Fruit fly (Drosophila melanogaster) whole organism, embryonic: ENCODE data around the gene gry.

Experiments
- Abd-B ChIP-seq: fragments of 200-800 bp; sonication (Bioruptor generic); optimal IDR thresholded peaks from 2 replicates; lab custom pipeline; 2018; ENCODE audit warnings: missing biosample characterization, mild to moderate bottlenecking, missing genetic modification characterization, moderate library complexity
- Atf3 ChIP-seq: fragments of 200-800 bp; sonication (Bioruptor generic); optimal IDR thresholded peaks from 3 replicates; lab custom pipeline; 2016; ENCODE audit warnings: missing biosample characterization, missing genetic modification characterization
- B-H2 ChIP-seq: fragments of 200-800 bp; sonication (Bioruptor generic); optimal IDR thresholded peaks from 2 replicates; lab custom pipeline; 2018; ENCODE audit warnings: missing biosample characterization, mild to moderate bottlenecking, missing genetic modification characterization
- Bteb2 ChIP-seq: fragments of 200-800 bp; sonication (Bioruptor generic); optimal IDR thresholded peaks from 2 replicates; lab custom pipeline; 2016; ENCODE audit warnings: missing biosample characterization, missing genetic modification characterization
- CG12155 ChIP-seq: fragments of 200-800 bp; sonication (Bioruptor generic); optimal IDR thresholded peaks from 3 replicates; lab custom pipeline; 2016; ENCODE audit warnings: missing biosample characterization, missing genetic modification characterization
- CG13424 ChIP-seq: fragments of 200-800 bp; sonication (Bioruptor generic); optimal IDR thresholded peaks from 2 replicates; lab custom pipeline; 2019; ENCODE audit warnings: missing biosample characterization, mild to moderate bottlenecking, missing genetic modification characterization, moderate library complexity
- CG13624 ChIP-seq: fragments of 200-800 bp; sonication (Bioruptor generic); optimal IDR thresholded peaks from 2 replicates; lab custom pipeline; 2016; ENCODE audit warnings: missing biosample characterization, missing genetic modification characterization
- CG14014 ChIP-seq: fragments of 200-800 bp; sonication (Bioruptor generic); IDR thresholded peaks from 2 replicates; pipeline ENCODE4 v1.3.6; 2022; ENCODE audit warnings: missing biosample characterization, missing genetic modification characterization
- CG15011 ChIP-seq: fragments of 200-800 bp; sonication (Bioruptor generic); optimal IDR thresholded peaks from 3 replicates; lab custom pipeline; 2018; ENCODE audit warnings: missing biosample characterization, mild to moderate bottlenecking, missing genetic modification characterization
- CG18476 ChIP-seq: fragments of 200-800 bp; sonication (Bioruptor generic); optimal IDR thresholded peaks from 2 replicates; lab custom pipeline; 2016; ENCODE audit warnings: missing biosample characterization, mild to moderate bottlenecking, missing genetic modification characterization
- CG31224 ChIP-seq: fragments of 200-800 bp; sonication (Bioruptor generic); IDR thresholded peaks from 2 replicates; pipeline ENCODE4 v1.3.6; 2022; ENCODE audit warnings: missing biosample characterization, missing genetic modification characterization
- CG32532 ChIP-seq: fragments of 200-800 bp; sonication (Bioruptor generic); IDR thresholded peaks from 2 replicates; pipeline ENCODE4 v1.3.6; 2022; ENCODE audit warnings: missing biosample characterization, missing genetic modification characterization
- CG32772 ChIP-seq: fragments of 200-800 bp; sonication (Bioruptor generic); IDR thresholded peaks from 2 replicates; pipeline ENCODE4 v1.3.6; 2022; ENCODE audit warnings: missing biosample characterization, missing genetic modification characterization
- CG3407 ChIP-seq: fragments of 200-800 bp; sonication (Bioruptor generic); optimal IDR thresholded peaks from 2 replicates; lab custom pipeline; 2018; ENCODE audit warnings: missing biosample characterization, mild to moderate bottlenecking, missing genetic modification characterization
- CG4617 ChIP-seq: fragments of 200-800 bp; sonication (Bioruptor generic); optimal IDR thresholded peaks from 3 replicates; lab custom pipeline; 2016; ENCODE audit warnings: missing biosample characterization, missing genetic modification characterization, borderline replicate concordance
- CG4730 ChIP-seq: fragments of 200-800 bp; sonication (Bioruptor generic); IDR thresholded peaks from 2 replicates; pipeline ENCODE4 v1.3.6; 2022; ENCODE audit warnings: missing biosample characterization, missing genetic modification characterization
- CG6254 ChIP-seq: fragments of 200-800 bp; sonication (Bioruptor generic); optimal IDR thresholded peaks from 3 replicates; lab custom pipeline; 2017; ENCODE audit warnings: mild to moderate bottlenecking, missing biosample characterization, missing genetic modification reagents, missing genetic modification characterization
- CG7357 ChIP-seq: fragments of 200-800 bp; sonication (Bioruptor generic); IDR thresholded peaks from 3 replicates; pipeline ENCODE4 v1.3.6; 2022; ENCODE audit warnings: missing biosample characterization, missing genetic modification characterization
- CG7839 ChIP-seq: fragments of 200-800 bp; sonication (Bioruptor generic); optimal IDR thresholded peaks from 3 replicates; lab custom pipeline; 2018; ENCODE audit warnings: missing biosample characterization, mild to moderate bottlenecking, missing genetic modification characterization, moderate library complexity
- CG7963 ChIP-seq: fragments of 200-800 bp; sonication (Bioruptor generic); IDR thresholded peaks from 3 replicates; pipeline ENCODE4 v1.3.6; 2022; ENCODE audit warnings: missing biosample characterization, missing genetic modification characterization; ENCODE audit not compliant: partially characterized antibody
- CG8478 ChIP-seq: fragments of >200 bp; optimal IDR thresholded peaks from 2 replicates; lab custom pipeline; 2018
- CG8765 ChIP-seq: fragments of 200-800 bp; sonication (Bioruptor generic); IDR thresholded peaks from 2 replicates; pipeline ENCODE4 v1.3.6; 2022; ENCODE audit warnings: missing biosample characterization, missing genetic modification characterization
- CG8944 ChIP-seq: fragments of 200-800 bp; sonication (Bioruptor generic); optimal IDR thresholded peaks from 3 replicates; lab custom pipeline; 2016; ENCODE audit warnings: missing biosample characterization, missing genetic modification characterization
- CG9215 ChIP-seq: fragments of 200-800 bp; sonication (Bioruptor generic); IDR thresholded peaks from 2 replicates; pipeline ENCODE4 v1.3.6; 2022; ENCODE audit warnings: missing biosample characterization, missing genetic modification characterization
- CG9727 ChIP-seq: fragments of 200-800 bp; sonication (Bioruptor generic); optimal IDR thresholded peaks from 3 replicates; lab custom pipeline; 2017; ENCODE audit warnings: missing biosample characterization, mild to moderate bottlenecking, missing genetic modification characterization
- CG9932 ChIP-seq: fragments of 200-800 bp; sonication (Bioruptor generic); IDR thresholded peaks from 2 replicates; pipeline ENCODE4 v1.3.6; 2022; ENCODE audit warnings: missing biosample characterization, missing genetic modification characterization
- Dfd ChIP-seq, 2 experiments: fragments of >200 bp; optimal IDR thresholded peaks; 2 replicates each; lab custom pipeline; 2017; ENCODE audit warnings: missing biosample characterization in 2 of 2, missing genetic modification characterization in 2 of 2
- H15 ChIP-seq: fragments of 200-800 bp; sonication (Bioruptor generic); IDR thresholded peaks from 3 replicates; pipeline ENCODE4 v1.3.6; 2022; ENCODE audit warnings: missing biosample characterization, missing genetic modification characterization
- HLH54F ChIP-seq: fragments of 200-800 bp; sonication (Bioruptor generic); optimal IDR thresholded peaks from 3 replicates; lab custom pipeline; 2016; ENCODE audit warnings: missing biosample characterization, missing genetic modification characterization
- Hey ChIP-seq: fragments of 200-800 bp; sonication (Bioruptor generic); optimal IDR thresholded peaks from 3 replicates; lab custom pipeline; 2018; ENCODE audit warnings: missing biosample characterization, mild to moderate bottlenecking, missing genetic modification characterization
- Lim3 ChIP-seq: fragments of 200-800 bp; sonication (Bioruptor generic); IDR thresholded peaks from 2 replicates; pipeline ENCODE4 v1.3.6; 2022; ENCODE audit warnings: missing biosample characterization, missing genetic modification characterization
- NC2α ChIP-seq: fragments of 200-800 bp; sonication (Bioruptor generic); optimal IDR thresholded peaks from 2 replicates; lab custom pipeline; 2016; ENCODE audit warnings: missing biosample characterization, missing genetic modification characterization
- NFAT ChIP-seq: fragments of 200-800 bp; sonication (Bioruptor generic); IDR thresholded peaks from 2 replicates; pipeline ENCODE4 v1.3.6; 2022; ENCODE audit warnings: missing biosample characterization, missing genetic modification characterization
- Side ChIP-seq: fragments of 200-800 bp; sonication (Bioruptor generic); optimal IDR thresholded peaks from 2 replicates; lab custom pipeline; 2016; ENCODE audit warnings: missing biosample characterization, missing genetic modification characterization
- Xrp1 ChIP-seq: fragments of 200-800 bp; sonication (Bioruptor generic); IDR thresholded peaks from 2 replicates; pipeline ENCODE4 v1.3.6; 2022; ENCODE audit warnings: missing biosample characterization, missing genetic modification characterization
- YL-1 ChIP-seq: fragments of 200-800 bp; sonication (Bioruptor generic); optimal IDR thresholded peaks from 3 replicates; lab custom pipeline; 2017; ENCODE audit warnings: missing biosample characterization, mild to moderate bottlenecking, missing genetic modification characterization
- aop ChIP-seq: fragments of 200-800 bp; sonication (Bioruptor generic); IDR thresholded peaks from 2 replicates; pipeline ENCODE4 v1.3.6; 2022; ENCODE audit warnings: missing biosample characterization, missing genetic modification characterization
- ato ChIP-seq: fragments of 200-800 bp; sonication (Bioruptor generic); IDR thresholded peaks from 2 replicates; pipeline ENCODE4 v1.3.6; 2022; ENCODE audit warnings: missing biosample characterization, missing genetic modification characterization; ENCODE audit not compliant: partially characterized antibody
- bigmax ChIP-seq: fragments of 200-800 bp; sonication (Bioruptor generic); optimal IDR thresholded peaks from 2 replicates; lab custom pipeline; 2018; ENCODE audit warnings: missing biosample characterization, mild to moderate bottlenecking, missing genetic modification characterization
- bowl ChIP-seq: fragments of 200-800 bp; sonication (Bioruptor generic); IDR thresholded peaks from 2 replicates; pipeline ENCODE4 v1.3.6; 2022; ENCODE audit warnings: missing biosample characterization, missing genetic modification characterization
- ems ChIP-seq: fragments of 200-800 bp; sonication (Bioruptor generic); optimal IDR thresholded peaks from 3 replicates; lab custom pipeline; 2016; ENCODE audit warnings: missing biosample characterization, missing genetic modification characterization
- eyg ChIP-seq: fragments of 200-800 bp; sonication (Bioruptor generic); optimal IDR thresholded peaks from 3 replicates; lab custom pipeline; 2016; ENCODE audit warnings: missing biosample characterization, missing genetic modification characterization
- klu ChIP-seq: fragments of 200-800 bp; sonication (Bioruptor generic); IDR thresholded peaks from 2 replicates; pipeline ENCODE4 v1.3.6; 2022; ENCODE audit warnings: missing biosample characterization, missing genetic modification characterization
- prd ChIP-seq, 3 experiments: fragments of >200 bp in 2 of 3; fragments of 200-800 bp in 1 of 3; sonication (Bioruptor generic) in 1 of 3; optimal IDR thresholded peaks in 2 of 3; IDR thresholded peaks in 1 of 3; 2 replicates in 2 of 3; 3 replicates in 1 of 3; pipeline versions ENCODE4 v1.3.6 to Lab custom; 2017 to 2022; ENCODE audit warnings: missing biosample characterization in 1 of 3, missing genetic modification characterization in 1 of 3
- pzg ChIP-seq: fragments of 200-800 bp; sonication (Bioruptor generic); optimal IDR thresholded peaks from 3 replicates; lab custom pipeline; 2018; ENCODE audit warnings: missing biosample characterization, mild to moderate bottlenecking, missing genetic modification characterization, moderate library complexity
- repo ChIP-seq: fragments of 200-800 bp; sonication (Bioruptor generic); optimal IDR thresholded peaks from 2 replicates; lab custom pipeline; 2016; ENCODE audit warnings: missing biosample characterization, missing genetic modification characterization
- salm ChIP-seq: fragments of 200-800 bp; sonication (Bioruptor generic); optimal IDR thresholded peaks from 2 replicates; lab custom pipeline; 2018; ENCODE audit warnings: missing biosample characterization, mild to moderate bottlenecking, missing genetic modification characterization
- stwl ChIP-seq: fragments of 200-800 bp; sonication (Bioruptor generic); optimal IDR thresholded peaks from 3 replicates; lab custom pipeline; 2018; ENCODE audit warnings: missing biosample characterization, mild to moderate bottlenecking, missing genetic modification characterization, moderate library complexity
- zf30C ChIP-seq: fragments of 200-800 bp; sonication (Bioruptor generic); optimal IDR thresholded peaks from 3 replicates; lab custom pipeline; 2018; ENCODE audit warnings: missing biosample characterization, mild to moderate bottlenecking, missing genetic modification characterization

Gene gry

DNA sequence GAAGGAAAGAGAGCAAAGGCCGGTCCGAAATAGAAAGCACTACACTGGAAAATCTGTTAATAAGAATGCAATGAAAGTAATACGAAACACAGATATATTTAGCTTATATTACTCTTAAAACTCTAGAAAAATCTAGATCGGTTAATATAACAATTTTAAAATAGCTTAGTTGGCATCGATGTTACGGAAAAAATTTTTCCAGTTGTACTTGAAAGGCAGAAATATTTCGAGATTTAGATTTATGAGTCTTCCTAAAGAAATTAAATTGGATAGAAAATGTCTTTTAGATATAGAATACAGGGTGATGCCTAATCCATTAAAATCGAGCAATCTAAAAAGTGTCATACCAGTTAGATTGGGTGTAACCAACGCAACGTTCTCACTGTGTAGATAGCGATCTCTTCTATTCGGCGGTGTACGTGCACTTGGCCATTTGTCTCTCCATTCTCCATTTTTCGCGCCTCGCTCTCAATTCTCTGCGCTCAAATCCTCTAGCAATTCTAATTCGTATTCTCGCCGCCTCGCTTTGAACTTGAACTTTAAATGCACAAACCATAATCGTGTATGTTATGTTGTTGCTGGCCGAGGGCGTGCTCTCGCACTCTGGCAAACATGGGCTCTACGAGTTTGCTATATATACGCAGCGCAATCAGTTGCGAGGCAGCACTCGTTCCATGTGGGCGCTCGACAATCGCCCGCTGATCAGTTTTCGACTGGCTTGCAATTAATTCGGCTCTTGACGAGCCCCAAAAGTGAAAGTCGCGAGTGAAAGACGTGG is 51.3 kb downstream of the gry start (continued):
- TF ChIP-seq CG4730 (GFP tag; lab: Robert Waterston, UW) (peak; percentile 80), CG14014 (GFP tag; lab: Robert Waterston, UW) (peak; percentile 88), CG8478 (lab: Kevin White, UChicago) (no peak), pzg (GFP tag; lab: Kevin White, UChicago) (no peak), aop (GFP tag; lab: Robert Waterston, UW) (0 out of 2 replicates have a peak, but pooled peaks have one; percentile 14), Atf3 (GFP tag; lab: Kevin White, UChicago) (peak; percentile 94), ems (GFP tag; lab: Kevin White, UChicago) (peak; percentile 94), CG9727 (GFP tag; lab: Kevin White, UChicago) (peak; percentile 98), CG4617 (GFP tag; lab: Kevin White, UChicago) (peak; percentile 85), repo (GFP tag; lab: Kevin White, UChicago) (peak; percentile 89), Abd-B (peak; percentile 95), CG6254 (GFP tag; lab: Kevin White, UChicago) (peak; percentile 87), stwl (tag; lab: Kevin White, UChicago) (no peak), CG32772 (peak; percentile 72), ato (GFP tag; lab: Robert Waterston, UW) (no peak), YL-1 (GFP tag; lab: Kevin White, UChicago) (peak; percentile 81), CG7963 (GFP tag; lab: Robert Waterston, UW) (no peak), CG9215 (GFP tag; lab: Robert Waterston, UW) (peak; percentile 87), CG31224 (peak; percentile 70), eyg (GFP tag; lab: Kevin White, UChicago) (peak; percentile 76), CG13424 (tag; lab: Kevin White, UChicago) (peak; percentile 97), Lim3 (GFP tag; lab: Robert Waterston, UW) (0 out of 2 replicates have a peak, but pooled peaks have one; percentile 36), CG12155 (GFP tag; lab: Kevin White, UChicago) (peak; percentile 89), H15 (GFP tag; lab: Robert Waterston, UW) (peak; percentile 88), zf30C (peak; percentile 91), HLH54F (GFP tag; lab: Kevin White, UChicago) (peak; percentile 95), Bteb2 (GFP tag; lab: Kevin White, UChicago) (peak; percentile 96), CG13624 (GFP tag; lab: Kevin White, UChicago) (peak; percentile 95), NC2α (GFP tag; lab: Kevin White, UChicago) (peak; percentile 92), salm (peak; percentile 79), NFAT (GFP tag; lab: Robert Waterston, UW) (peak; percentile 83), prd (optimal IDR thresholded peaks at IDR 0.05; lab: Kevin White, UChicago) (no peak), prd (GFP tag; IDR thresholded peaks at IDR 0.05; lab: Robert Waterston, UW) (peak; percentile 93), CG32532 (peak; percentile 82), CG7839 (tag; lab: Kevin White, UChicago) (peak; percentile 96), CG8765 (no peak), CG3407 (peak; percentile 88), klu (GFP tag; lab: Robert Waterston, UW) (peak; percentile 88), Dfd (GFP tag; optimal IDR thresholded peaks at IDR 0.05; lab: Kevin White, UChicago) (peak in 1 of 2 experiments; percentile 78), CG15011 (GFP tag; lab: Kevin White, UChicago) (peak; percentile 94), CG8944 (GFP tag; lab: Kevin White, UChicago) (peak; percentile 94), Side (GFP tag; lab: Kevin White, UChicago) (peak; percentile 93), CG18476 (peak; percentile 92), CG9932 (GFP tag; lab: Robert Waterston, UW) (peak; percentile 87), Hey (tag; lab: Kevin White, UChicago) (peak; percentile 71), bigmax (GFP tag; lab: Kevin White, UChicago) (no peak), B-H2 (GFP tag; lab: Kevin White, UChicago) (peak; percentile 76), Xrp1 (GFP tag; lab: Robert Waterston, UW) (peak; percentile 88), CG7357 (peak; percentile 86), bowl (GFP tag; lab: Robert Waterston, UW) (no peak; the same call in 1 of the 2 replicates)
